Worm (Caenorhabditis elegans) whole organism, L4 larva: Measurements from ENCODE around the gene ZC190.6.

Experiments
- D1046.2 ChIP-seq: fragments of 200-800 bp; sonication (Bioruptor generic); IDR thresholded peaks from 2 replicates; pipeline ENCODE4 v1.3.6; 2022; ENCODE audit warnings: missing genetic modification characterization, missing compliant biosample characterization
- F10B5.3 ChIP-seq: sonication (generic microtip); optimal IDR thresholded peaks from 2 replicates; lab custom pipeline; 2016; ENCODE audit warnings: mild to moderate bottlenecking, missing genetic modification characterization, missing compliant biosample characterization
- F37D6.2 ChIP-seq: sonication (generic microtip); optimal IDR thresholded peaks from 2 replicates; lab custom pipeline; 2016; ENCODE audit warnings: mild to moderate bottlenecking, missing genetic modification characterization, missing compliant biosample characterization
- F49E8.2 ChIP-seq: sonication (generic microtip); optimal IDR thresholded peaks from 2 replicates; lab custom pipeline; 2016; ENCODE audit warnings: missing compliant biosample characterization, mild to moderate bottlenecking, missing genetic modification characterization, borderline replicate concordance
- T20F7.1 ChIP-seq: fragments of 200-800 bp; sonication (Bioruptor generic); optimal IDR thresholded peaks from 2 replicates; lab custom pipeline; 2018; ENCODE audit warnings: mild to moderate bottlenecking, missing genetic modification characterization, missing compliant biosample characterization
- T26A8.4 ChIP-seq: fragments of 200-800 bp; sonication (Bioruptor generic); IDR thresholded peaks from 2 replicates; pipeline ENCODE4 v1.3.6; 2022; ENCODE audit warnings: missing genetic modification characterization, missing compliant biosample characterization
- Y5F2A.4 ChIP-seq: fragments of 200-800 bp; sonication (Bioruptor generic); optimal IDR thresholded peaks from 2 replicates; lab custom pipeline; 2018; ENCODE audit warnings: mild to moderate bottlenecking, missing genetic modification characterization, missing compliant biosample characterization
- Y75B8A.6 ChIP-seq: fragments of 200-800 bp; sonication (Bioruptor generic); IDR thresholded peaks from 2 replicates; pipeline ENCODE4 v1.3.6; 2022; ENCODE audit warnings: missing genetic modification reagents, missing genetic modification characterization, missing compliant biosample characterization
- ZK337.2 ChIP-seq: fragments of 200-800 bp; sonication (Bioruptor generic); IDR thresholded peaks from 2 replicates; pipeline ENCODE4 v1.3.6; 2022; ENCODE audit warnings: missing genetic modification reagents, missing genetic modification characterization, missing compliant biosample characterization
- aha-1 ChIP-seq: fragments of 150-350 bp; peaks from one replicate; lab custom pipeline; 2014; ENCODE audit warnings: missing biosample characterization, missing genetic modification characterization
- arid-1 ChIP-seq: fragments of 200-800 bp; sonication (Bioruptor generic); conservative IDR thresholded peaks from 2 replicates; pipeline ENCODE4 v1.3.6; 2022; ENCODE audit warnings: missing genetic modification reagents, missing genetic modification characterization, missing compliant biosample characterization
- ceh-28 ChIP-seq: fragments of 150-350 bp; optimal IDR thresholded peaks from 2 replicates; lab custom pipeline; 2014; ENCODE audit warnings: missing biosample characterization, missing genetic modification reagents, missing genetic modification characterization
- ceh-32 ChIP-seq: sonication (generic microtip); optimal IDR thresholded peaks from 2 replicates; lab custom pipeline; 2016; ENCODE audit warnings: mild to moderate bottlenecking, missing genetic modification characterization, missing compliant biosample characterization; ENCODE audit not compliant: poor library complexity
- ceh-44 ChIP-seq: fragments of 200-800 bp; sonication (Bioruptor generic); IDR thresholded peaks from 2 replicates; pipeline ENCODE4 v1.3.6; 2022; ENCODE audit warnings: missing genetic modification reagents, missing genetic modification characterization, missing compliant biosample characterization
- cey-2 ChIP-seq: sonication (generic microtip); optimal IDR thresholded peaks from 3 replicates; lab custom pipeline; 2017; ENCODE audit warnings: missing genetic modification characterization, mild to moderate bottlenecking, missing compliant biosample characterization, antibody characterized with exemption, borderline replicate concordance; ENCODE audit not compliant: insufficient read depth
- dmd-6 ChIP-seq: fragments of 200-800 bp; sonication (Bioruptor generic); IDR thresholded peaks from 2 replicates; pipeline ENCODE4 v1.3.6; 2022; ENCODE audit warnings: missing genetic modification reagents, missing genetic modification characterization, missing compliant biosample characterization
- dmd-8 ChIP-seq: fragments of 200-800 bp; sonication (Bioruptor generic); IDR thresholded peaks from 2 replicates; pipeline ENCODE4 v1.3.6; 2022; ENCODE audit warnings: missing genetic modification characterization, missing compliant biosample characterization
- dve-1 ChIP-seq: sonication (generic microtip); optimal IDR thresholded peaks from 2 replicates; lab custom pipeline; 2017; ENCODE audit warnings: antibody characterized with exemption, mild to moderate bottlenecking, missing genetic modification characterization, missing compliant biosample characterization; ENCODE audit not compliant: insufficient read depth
- hlh-11 ChIP-seq: fragments of 200-800 bp; sonication (Bioruptor generic); optimal IDR thresholded peaks from 2 replicates; lab custom pipeline; 2018; ENCODE audit warnings: mild to moderate bottlenecking, missing genetic modification characterization, missing compliant biosample characterization
- hlh-30 ChIP-seq: sonication (generic microtip); optimal IDR thresholded peaks from 2 replicates; lab custom pipeline; 2017; ENCODE audit warnings: antibody characterized with exemption, mild to moderate bottlenecking, missing genetic modification characterization, missing compliant biosample characterization; ENCODE audit not compliant: insufficient read depth
- lin-1 ChIP-seq: fragments of 200-800 bp; sonication (Bioruptor generic); IDR thresholded peaks from 2 replicates; pipeline ENCODE4 v1.3.6; 2022; ENCODE audit warnings: missing genetic modification reagents, missing genetic modification characterization, missing compliant biosample characterization
- lsy-2 ChIP-seq, 2 experiments: fragments of 150-350 bp in 1 of 2; sonication (generic microtip) in 1 of 2; optimal IDR thresholded peaks; 2 replicates each; lab custom pipeline; 2014 to 2017; ENCODE audit warnings: missing biosample characterization in 2 of 2, missing genetic modification characterization in 2 of 2
- mdl-1 ChIP-seq, 2 experiments: fragments of 150-350 bp in 1 of 2; sonication (generic microtip) in 1 of 2; optimal IDR thresholded peaks; 2 replicates each; lab custom pipeline; 2014 to 2017; ENCODE audit warnings: missing biosample characterization in 2 of 2, missing genetic modification characterization in 2 of 2
- mep-1 ChIP-seq: fragments of 150-350 bp; sonication (generic microtip); optimal IDR thresholded peaks from 3 replicates; lab custom pipeline; 2014; ENCODE audit warnings: missing biosample characterization, missing genetic modification characterization
- mes-2 ChIP-seq: sonication (generic microtip); optimal IDR thresholded peaks from 2 replicates; lab custom pipeline; 2016; ENCODE audit warnings: missing genotype, mild to moderate bottlenecking, missing genetic modification characterization, missing compliant biosample characterization; ENCODE audit not compliant: poor library complexity, severe bottlenecking
- mxl-3 ChIP-seq: fragments of 200-800 bp; sonication (Bioruptor generic); optimal IDR thresholded peaks from 2 replicates; lab custom pipeline; 2018; ENCODE audit warnings: mild to moderate bottlenecking, missing genetic modification characterization, missing compliant biosample characterization
- nhr-102 ChIP-seq: sonication (generic microtip); optimal IDR thresholded peaks from 2 replicates; lab custom pipeline; 2016; ENCODE audit warnings: mild to moderate bottlenecking, missing genetic modification characterization, moderate library complexity, missing compliant biosample characterization
- nhr-11 ChIP-seq: fragments of 150-350 bp; optimal IDR thresholded peaks from 2 replicates; lab custom pipeline; 2014; ENCODE audit warnings: missing biosample characterization, missing genetic modification characterization
- nhr-111 ChIP-seq: fragments of 200-800 bp; sonication (Bioruptor generic); optimal IDR thresholded peaks from 2 replicates; lab custom pipeline; 2018; ENCODE audit warnings: mild to moderate bottlenecking, missing genetic modification characterization, missing compliant biosample characterization
- nhr-25 ChIP-seq: sonication (generic microtip); optimal IDR thresholded peaks from 2 replicates; lab custom pipeline; 2017; ENCODE audit warnings: missing genetic modification characterization, mild to moderate bottlenecking, missing compliant biosample characterization, antibody characterized with exemption, moderate library complexity, borderline replicate concordance; ENCODE audit not compliant: insufficient read depth
- nhr-28 ChIP-seq: fragments of 150-350 bp; optimal IDR thresholded peaks from 2 replicates; lab custom pipeline; 2014; ENCODE audit warnings: missing biosample characterization, missing genetic modification characterization
- nhr-41 ChIP-seq: fragments of 200-800 bp; sonication (Bioruptor generic); IDR thresholded peaks from 2 replicates; pipeline ENCODE4 v1.3.6; 2022; ENCODE audit warnings: missing genetic modification reagents, missing genetic modification characterization, missing compliant biosample characterization
- nhr-48 ChIP-seq: sonication (generic microtip); optimal IDR thresholded peaks from 2 replicates; lab custom pipeline; 2016; ENCODE audit warnings: mild to moderate bottlenecking, missing genetic modification characterization, missing compliant biosample characterization
- pqm-1 ChIP-seq: sonication (generic microtip); optimal IDR thresholded peaks from 2 replicates; lab custom pipeline; 2017; ENCODE audit warnings: missing biosample characterization, missing genetic modification characterization
- rbr-2 ChIP-seq: sonication (generic microtip); optimal IDR thresholded peaks from 2 replicates; lab custom pipeline; 2016; ENCODE audit warnings: missing genotype, missing genetic modification characterization, missing compliant biosample characterization
- saeg-2 ChIP-seq: fragments of 200-800 bp; sonication (Bioruptor generic); IDR thresholded peaks from 2 replicates; pipeline ENCODE4 v1.3.6; 2022; ENCODE audit warnings: missing genetic modification reagents, missing genetic modification characterization, missing compliant biosample characterization
- sdz-12 ChIP-seq: fragments of 200-800 bp; sonication (Bioruptor generic); optimal IDR thresholded peaks from 2 replicates; lab custom pipeline; 2018; ENCODE audit warnings: mild to moderate bottlenecking, missing genetic modification characterization, missing compliant biosample characterization
- set-16 ChIP-seq: fragments of 200-800 bp; sonication (Bioruptor generic); IDR thresholded peaks from 2 replicates; pipeline ENCODE4 v1.3.6; 2022; ENCODE audit warnings: missing genetic modification reagents, missing genetic modification characterization, missing compliant biosample characterization
- tra-1 ChIP-seq: fragments of 200-800 bp; sonication (Bioruptor generic); IDR thresholded peaks from 2 replicates; pipeline ENCODE4 v1.3.6; 2022; ENCODE audit warnings: missing genetic modification reagents, missing genetic modification characterization, missing compliant biosample characterization
- unc-62 ChIP-seq, 3 experiments: fragments of 150-350 bp in 1 of 3; sonication (generic microtip); optimal IDR thresholded peaks in 2 of 3; peaks in 1 of 3; 1 replicate in 1 of 3; 2 replicates in 2 of 3; lab custom pipeline; 2014 to 2017; ENCODE audit warnings: missing biosample characterization in 3 of 3, missing genetic modification characterization in 3 of 3, missing genetic modification reagents in 3 of 3, missing genotype in 1 of 3
- zfp-2 ChIP-seq: sonication (generic microtip); optimal IDR thresholded peaks from 2 replicates; lab custom pipeline; 2016; ENCODE audit warnings: mild to moderate bottlenecking, missing genetic modification characterization, missing compliant biosample characterization
- zip-2 ChIP-seq: fragments of 150-350 bp; optimal IDR thresholded peaks from 2 replicates; lab custom pipeline; 2014; ENCODE audit warnings: missing biosample characterization, missing genetic modification characterization

ZC190.6 gene

ce11 chrV:8662056-8663006 is 14.8 kb downstream of the ZC190.6 start:
- TF ChIP-seq nhr-25, result peak; percentile 61
- TF ChIP-seq mxl-3 (GFP tag; lab: Kevin White, UChicago), result peak; percentile 60
- TF ChIP-seq nhr-11 (tag; lab: Kevin White, UChicago), result peak; percentile 21
- TF ChIP-seq nhr-111 (GFP tag; lab: Kevin White, UChicago), result no peak
- TF ChIP-seq ceh-28, result no peak
- peak in 1 of 2 experiments; percentile 70 for TF ChIP-seq unc-62 (GFP tag; optimal IDR thresholded peaks at IDR 0.05 in 1 of 2; lab: Kevin White, UChicago)
- no peak for TF ChIP-seq unc-62 (tag; optimal IDR thresholded peaks at IDR 0.05; lab: Kevin White, UChicago)
- TF ChIP-seq tra-1, result peak; percentile 61
- no peak for TF ChIP-seq ZK337.2 (GFP tag; lab: Robert Waterston, UW)
- no peak for TF ChIP-seq F49E8.2 (tag; lab: Kevin White, UChicago)
- peak; percentile 74 for TF ChIP-seq set-16 (GFP tag; lab: Robert Waterston, UW)
- TF ChIP-seq hlh-30, result peak; percentile 49
- TF ChIP-seq ceh-32 (tag; lab: Kevin White, UChicago), result no peak
- no peak for TF ChIP-seq dmd-8 (GFP tag; lab: Robert Waterston, UW)
- TF ChIP-seq F10B5.3 (tag; lab: Kevin White, UChicago), result no peak
- TF ChIP-seq arid-1 (GFP tag; lab: Robert Waterston, UW), result no peak
- peak; percentile 69 for TF ChIP-seq hlh-11
- TF ChIP-seq rbr-2 (tag; lab: Kevin White, UChicago), result peak; percentile 24
- TF ChIP-seq lsy-2 (tag; optimal IDR thresholded peaks at IDR 0.05; lab: Kevin White, UChicago), result peak in 1 of 2 experiments; percentile 17
- peak; percentile 46 for TF ChIP-seq dmd-6
- no peak for TF ChIP-seq zfp-2 (tag; lab: Kevin White, UChicago)
- TF ChIP-seq ceh-44 (GFP tag; lab: Robert Waterston, UW), result no peak
- TF ChIP-seq mep-1, result peak; percentile 53
- peak; percentile 51 for TF ChIP-seq aha-1 (tag; lab: Kevin White, UChicago)
- TF ChIP-seq mdl-1 (tag; optimal IDR thresholded peaks at IDR 0.05; lab: Kevin White, UChicago), result peak in 1 of 2 experiments; percentile 14
- 0 out of 2 replicates have a peak, but pooled peaks have one; percentile 25 for TF ChIP-seq saeg-2 (GFP tag; lab: Robert Waterston, UW)
- peak; percentile 81 for TF ChIP-seq pqm-1 (tag; lab: Kevin White, UChicago)
- TF ChIP-seq Y75B8A.6 (GFP tag; lab: Robert Waterston, UW), result no peak
- no peak for TF ChIP-seq T20F7.1 (GFP tag; lab: Kevin White, UChicago)

- TF ChIP-seq dve-1 (peak; percentile 82), D1046.2 (GFP tag; lab: Robert Waterston, UW) (peak; percentile 12; the same call in 1 of the 2 replicates), nhr-102 (tag; lab: Kevin White, UChicago) (peak; percentile 54), mep-1 (peak; percentile 47), F37D6.2 (tag; lab: Kevin White, UChicago) (no peak), lin-1 (GFP tag; lab: Robert Waterston, UW) (peak; percentile 80; the same call in 1 of the 2 replicates), nhr-25 (peak; percentile 36), cey-2 (tag; lab: Kevin White, UChicago) (no peak), T26A8.4 (0 out of 2 replicates have a peak, but pooled peaks have one; percentile 27), zip-2 (tag; lab: Kevin White, UChicago) (no peak), Y5F2A.4 (no peak), nhr-48 (peak; percentile 69), unc-62 (GFP tag; optimal IDR thresholded peaks at IDR 0.05 in 1 of 2; lab: Kevin White, UChicago) (peak; percentile 32 to 35), unc-62 (tag; optimal IDR thresholded peaks at IDR 0.05; lab: Kevin White, UChicago) (no peak), dmd-8 (GFP tag; lab: Robert Waterston, UW) (no peak), pqm-1 (tag; lab: Kevin White, UChicago) (peak; percentile 85), mes-2 (peak; percentile 51), hlh-30 (peak; percentile 84), nhr-41 (GFP tag; lab: Robert Waterston, UW) (peak; percentile 69), sdz-12 (GFP tag; lab: Kevin White, UChicago) (no peak), set-16 (GFP tag; lab: Robert Waterston, UW) (peak; percentile 21; the same call in 1 of the 2 replicates), mxl-3 (GFP tag; lab: Kevin White, UChicago) (peak; percentile 13), nhr-28 (tag; lab: Kevin White, UChicago) (peak; percentile 32), ceh-44 (GFP tag; lab: Robert Waterston, UW) (no peak), F49E8.2 (tag; lab: Kevin White, UChicago) (no peak)
Observed at ce11 chrV:8661241-8661954, 15.7 kb downstream of the ZC190.6 start.
